Worm (Caenorhabditis elegans): Measurements from ENCODE around the gene flap-1.
A peak's percentile ranks its signal among the peaks of the same experiment; 100 is the strongest.

The flap-1 gene

DNA sequence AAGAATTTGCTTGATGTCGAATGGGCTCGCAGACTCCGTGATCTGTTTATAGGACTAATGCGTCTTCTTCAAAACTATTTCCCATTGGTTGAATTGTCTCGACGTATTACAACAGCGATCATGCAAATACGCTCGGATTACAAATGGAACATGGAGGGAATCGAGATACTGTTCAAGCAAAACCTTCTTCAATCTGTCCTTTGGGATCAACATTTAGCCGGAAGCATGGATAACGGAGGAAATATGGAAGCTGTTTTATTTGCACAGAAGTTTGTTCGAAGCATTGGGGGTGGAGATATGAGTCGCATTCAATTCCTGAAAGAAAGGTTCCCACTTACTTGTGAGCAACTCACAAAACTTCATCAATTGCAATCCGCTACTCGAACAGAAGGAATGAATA lies 27.1 kb upstream of the flap-1 start:
- TF ChIP-seq jun-1 (tag; optimal IDR thresholded peaks at IDR 0.05) = no peak
- TF ChIP-seq ceh-20 (GFP tag; IDR thresholded peaks at IDR 0.05) = no peak
- no peak for TF ChIP-seq lsy-2 (tag; optimal IDR thresholded peaks at IDR 0.05)
- TF ChIP-seq madf-9 (GFP tag; conservative IDR thresholded peaks at IDR 0.05) = no peak
- TF ChIP-seq unc-62 (GFP tag; optimal IDR thresholded peaks at IDR 0.05 in 1 of 2) = peak in 1 of 2 experiments; percentile 95
- TF ChIP-seq unc-62 (tag; optimal IDR thresholded peaks at IDR 0.05) = no peak
- TF ChIP-seq nhr-10 (tag; optimal IDR thresholded peaks at IDR 0.05) = no peak

ce11 chrIII:6953978-6954377 lies 25.4 kb upstream of the flap-1 start:
- no peak for TF ChIP-seq nhr-102 (tag; optimal IDR thresholded peaks at IDR 0.05)
- no peak for TF ChIP-seq ceh-20 (GFP tag; IDR thresholded peaks at IDR 0.05)
- peak in 1 of 2 experiments; percentile 85 for TF ChIP-seq unc-62 (GFP tag; optimal IDR thresholded peaks at IDR 0.05 in 1 of 2)
- TF ChIP-seq unc-62 (tag; optimal IDR thresholded peaks at IDR 0.05) = no peak
- no peak for TF ChIP-seq zip-2 (tag; optimal IDR thresholded peaks at IDR 0.05)
- TF ChIP-seq spr-1 (tag; optimal IDR thresholded peaks at IDR 0.05) = no peak
- TF ChIP-seq Y5F2A.4 (GFP tag; optimal IDR thresholded peaks at IDR 0.05) = no peak
- TF ChIP-seq nhr-237 (tag; optimal IDR thresholded peaks at IDR 0.05) = no peak
- peak; percentile 95 for TF ChIP-seq aha-1 (tag)

ce11 chrIII:6953373-6953772 lies 24.7 kb upstream of the flap-1 start:
- peak; percentile 43; the same call in 1 of the 2 replicates for TF ChIP-seq set-16 (GFP tag; IDR thresholded peaks at IDR 0.05)
- TF ChIP-seq lin-13 (GFP tag; optimal IDR thresholded peaks at IDR 0.05) = no peak

- TF ChIP-seq dpl-1 (GFP tag; optimal IDR thresholded peaks at IDR 0.05) = peak; percentile 31
- no peak for TF ChIP-seq ceh-82 (tag; optimal IDR thresholded peaks at IDR 0.05)
- TF ChIP-seq hlh-30 (tag; optimal IDR thresholded peaks at IDR 0.05; ENCODE audit: insufficient read depth) = peak; percentile 4
- peak in 1 of 2 experiments; percentile 49 for TF ChIP-seq lsy-2 (tag; optimal IDR thresholded peaks at IDR 0.05)
These were observed 22.8 kb upstream of the flap-1 start for ce11 chrIII:6951435-6951834.

ce11 chrIII:6947896-6948295 lies 19.3 kb upstream of the flap-1 start:
- TF ChIP-seq ces-1 (GFP tag; optimal IDR thresholded peaks at IDR 0.05) (no peak), Y48G9A.11 (GFP tag; IDR thresholded peaks at IDR 0.05) (no peak), attf-4 (tag; optimal IDR thresholded peaks at IDR 0.05) (no peak), skn-1 (tag; optimal IDR thresholded peaks at IDR 0.05) (no peak), nhr-28 (tag; optimal IDR thresholded peaks at IDR 0.05) (peak; percentile 63), lsy-2 (tag; optimal IDR thresholded peaks at IDR 0.05) (peak in 1 of 2 experiments; percentile 21), nhr-76 (tag; optimal IDR thresholded peaks at IDR 0.05) (no peak), lin-38 (GFP tag; IDR thresholded peaks at IDR 0.05) (no peak), nhr-6 (tag; optimal IDR thresholded peaks at IDR 0.05) (no peak), mes-2 (tag; optimal IDR thresholded peaks at IDR 0.05; ENCODE audit: poor library complexity, severe bottlenecking) (no peak), hlh-11 (tag; optimal IDR thresholded peaks at IDR 0.05) (peak; percentile 48), hif-1 (tag; optimal IDR thresholded peaks at IDR 0.05) (peak in 1 of 2 experiments; percentile 9), daf-16 (GFP tag; optimal IDR thresholded peaks at IDR 0.05) (no peak), daf-16 (tag; optimal IDR thresholded peaks at IDR 0.05) (peak; percentile 9), madf-9 (GFP tag; conservative IDR thresholded peaks at IDR 0.05) (no peak), lin-13 (GFP tag; optimal IDR thresholded peaks at IDR 0.05) (no peak), F37D6.2 (tag; optimal IDR thresholded peaks at IDR 0.05) (no peak), ceh-44 (GFP tag; IDR thresholded peaks at IDR 0.05) (no peak), hlh-30 (tag; optimal IDR thresholded peaks at IDR 0.05; ENCODE audit: insufficient read depth) (peak; percentile 86), R02D3.7 (tag; optimal IDR thresholded peaks at IDR 0.05) (no peak), nhr-41 (GFP tag; IDR thresholded peaks at IDR 0.05) (no peak), ceh-28 (tag; optimal IDR thresholded peaks at IDR 0.05) (no peak), mxl-3 (GFP tag; optimal IDR thresholded peaks at IDR 0.05) (peak; percentile 26), ceh-62 (tag; optimal IDR thresholded peaks at IDR 0.05) (no peak), zip-2 (tag; optimal IDR thresholded peaks at IDR 0.05) (no peak), mdl-1 (tag; optimal IDR thresholded peaks at IDR 0.05) (peak in 1 of 2 experiments; percentile 16), ztf-11 (tag; optimal IDR thresholded peaks at IDR 0.05) (no peak), pqm-1 (tag; optimal IDR thresholded peaks at IDR 0.05) (no peak), tag-97 (GFP tag; IDR thresholded peaks at IDR 0.05) (no peak), T26A8.4 (GFP tag; IDR thresholded peaks at IDR 0.05) (no peak)
